Fruit fly (Drosophila melanogaster): ENCODE results near the gene CG42446.
A peak's percentile ranks its signal among the peaks of the same experiment; 100 is the strongest.

The CG42446 gene

dm6 chr3R:16309302-16310080 lies 50.4 kb downstream of the CG42446 start:
- TF ChIP-seq BEAF-32 (GFP tag; optimal IDR thresholded peaks at IDR 0.05) (no peak), Trl (optimal IDR thresholded peaks at IDR 0.05) (no peak), Trl (GFP tag; optimal IDR thresholded peaks at IDR 0.05) (peak; percentile 11), CG14860 (GFP tag; IDR thresholded peaks at IDR 0.05; ENCODE audit: partially characterized antibody) (no peak), slbo (GFP tag; IDR thresholded peaks at IDR 0.05) (peak; percentile 62), CG30403 (GFP tag; optimal IDR thresholded peaks at IDR 0.05) (peak; percentile 6), maf-S (GFP tag; optimal IDR thresholded peaks at IDR 0.05) (peak; percentile 37), Meics (GFP tag; optimal IDR thresholded peaks at IDR 0.05) (peak; percentile 47), CG13296 (GFP tag; optimal IDR thresholded peaks at IDR 0.05) (peak; percentile 10), Sry-δ (GFP tag; optimal IDR thresholded peaks at IDR 0.05) (peak; percentile 12), CG8944 (GFP tag; optimal IDR thresholded peaks at IDR 0.05) (peak; percentile 28), wdn (GFP tag; IDR thresholded peaks at IDR 0.05) (0 out of 2 replicates have a peak, but pooled peaks have one; percentile 40), dysf (GFP tag; IDR thresholded peaks at IDR 0.05) (peak; percentile 42; the same call in 1 of the 3 replicates), Rfx (GFP tag; IDR thresholded peaks at IDR 0.05) (peak; percentile 65), CG6175 (GFP tag; IDR thresholded peaks at IDR 0.05) (peak; percentile 35; the same call in 1 of the 3 replicates), CG3838 (GFP tag; optimal IDR thresholded peaks at IDR 0.05) (no peak), bab2 (GFP tag; optimal IDR thresholded peaks at IDR 0.05) (peak; percentile 12), Myb (GFP tag; optimal IDR thresholded peaks at IDR 0.05) (peak; percentile 2), Atf6 (GFP tag; IDR thresholded peaks at IDR 0.05) (peak; percentile 60; the same call in 1 of the 2 replicates), peb (GFP tag; IDR thresholded peaks at IDR 0.05) (no peak), CG14014 (GFP tag; IDR thresholded peaks at IDR 0.05) (peak; percentile 49), prd (optimal IDR thresholded peaks at IDR 0.05) (no peak), prd (GFP tag; IDR thresholded peaks at IDR 0.05) (no peak; the same call in 2 of the 3 replicates), grn (GFP tag; optimal IDR thresholded peaks at IDR 0.05) (peak; percentile 70), CG11696 (GFP tag; IDR thresholded peaks at IDR 0.05) (0 out of 2 replicates have a peak, but pooled peaks have one; percentile 31), CG18764 (GFP tag; optimal IDR thresholded peaks at IDR 0.05) (no peak), CG12769 (tag; optimal IDR thresholded peaks at IDR 0.05) (peak; percentile 31), CG32532 (GFP tag; IDR thresholded peaks at IDR 0.05) (peak; percentile 61; the same call in 1 of the 2 replicates), pan (optimal IDR thresholded peaks at IDR 0.05) (no peak), pan (GFP tag; optimal IDR thresholded peaks at IDR 0.05 in 1 of 2, IDR thresholded peaks at IDR 0.05 in 1 of 2) (peak in 1 of 2 experiments; percentile 38), CG15269 (tag; optimal IDR thresholded peaks at IDR 0.05) (peak; percentile 48), Chrac-16 (GFP tag; optimal IDR thresholded peaks at IDR 0.05) (no peak), grau (tag; optimal IDR thresholded peaks at IDR 0.05) (peak; percentile 29), GATAe (GFP tag; conservative IDR thresholded peaks at IDR 0.05) (no peak), CG12744 (GFP tag; optimal IDR thresholded peaks at IDR 0.05) (no peak), mam (GFP tag; optimal IDR thresholded peaks at IDR 0.05) (peak; percentile 23), CG13287 (GFP tag; IDR thresholded peaks at IDR 0.05; ENCODE audit: partially characterized antibody) (peak; percentile 10; the same call in 1 of the 2 replicates), tgo (GFP tag; IDR thresholded peaks at IDR 0.05) (peak; percentile 39; the same call in 2 of the 3 replicates), CG11456 (GFP tag; IDR thresholded peaks at IDR 0.05) (no peak), Ssrp (tag; optimal IDR thresholded peaks at IDR 0.05) (peak; percentile 16), CG3163 (GFP tag; optimal IDR thresholded peaks at IDR 0.05) (no peak), CG13775 (GFP tag; optimal IDR thresholded peaks at IDR 0.05) (peak; percentile 2), CG18599 (GFP tag; optimal IDR thresholded peaks at IDR 0.05) (peak; percentile 33), nerfin-2 (GFP tag; IDR thresholded peaks at IDR 0.05; ENCODE audit: partially characterized antibody) (0 out of 2 replicates have a peak, but pooled peaks have one; percentile 20), ind (GFP tag; optimal IDR thresholded peaks at IDR 0.05) (peak; percentile 26), da (GFP tag; optimal IDR thresholded peaks at IDR 0.05) (no peak), Pdp1 (GFP tag; optimal IDR thresholded peaks at IDR 0.05) (peak; percentile 2 to 34), Mrtf (GFP tag; IDR thresholded peaks at IDR 0.05) (peak; percentile 27; the same call in 1 of the 3 replicates), CHES-1-like (GFP tag; optimal IDR thresholded peaks at IDR 0.05) (peak; percentile 27), CG4854 (GFP tag; optimal IDR thresholded peaks at IDR 0.05) (peak; percentile 18)
